Worm (Caenorhabditis elegans) whole organism, late embryonic: ENCODE results near the gene str-160.

Experiments
- T23F11.4 ChIP-seq: fragments of 200-800 bp; sonication (Bioruptor generic); optimal IDR thresholded peaks from 2 replicates; lab custom pipeline; 2018; ENCODE audit warnings: mild to moderate bottlenecking, missing genetic modification characterization, missing compliant biosample characterization
- ama-1 ChIP-seq: fragments of 150-350 bp; optimal IDR thresholded peaks from 2 replicates; lab custom pipeline; 2014
- ceh-2 ChIP-seq: sonication (generic microtip); optimal IDR thresholded peaks from 2 replicates; lab custom pipeline; 2016; ENCODE audit warnings: missing genotype, missing genetic modification characterization, missing compliant biosample characterization
- che-1 ChIP-seq: sonication (generic microtip); optimal IDR thresholded peaks from 2 replicates; lab custom pipeline; 2016; ENCODE audit warnings: mild to moderate bottlenecking, missing genetic modification characterization, missing compliant biosample characterization
- fkh-10 ChIP-seq: fragments of 150-350 bp; optimal IDR thresholded peaks from 2 replicates; lab custom pipeline; 2014; ENCODE audit warnings: missing biosample characterization, missing genetic modification reagents, missing genetic modification characterization
- fkh-6 ChIP-seq: sonication (generic microtip); optimal IDR thresholded peaks from 2 replicates; lab custom pipeline; 2016; ENCODE audit warnings: missing genetic modification characterization, missing compliant biosample characterization
- nfya-1 ChIP-seq: sonication (generic microtip); optimal IDR thresholded peaks from 2 replicates; lab custom pipeline; 2017; ENCODE audit warnings: missing genetic modification characterization, mild to moderate bottlenecking, missing compliant biosample characterization, antibody characterized with exemption, moderate library complexity
- nhr-11 ChIP-seq: fragments of 150-350 bp; optimal IDR thresholded peaks from 2 replicates; lab custom pipeline; 2014; ENCODE audit warnings: missing biosample characterization, missing genetic modification characterization
- odd-2 ChIP-seq: sonication (generic microtip); optimal IDR thresholded peaks from 2 replicates; lab custom pipeline; 2017; ENCODE audit warnings: antibody characterized with exemption, mild to moderate bottlenecking, missing genetic modification characterization, missing compliant biosample characterization
- pat-9 ChIP-seq: fragments of 200-800 bp; sonication (Bioruptor generic); optimal IDR thresholded peaks from 2 replicates; lab custom pipeline; 2018; ENCODE audit warnings: mild to moderate bottlenecking, missing genetic modification characterization, moderate library complexity, missing compliant biosample characterization
- rnt-1 ChIP-seq: sonication (generic microtip); optimal IDR thresholded peaks from 2 replicates; lab custom pipeline; 2016; ENCODE audit warnings: missing genetic modification characterization, missing compliant biosample characterization

DNA sequence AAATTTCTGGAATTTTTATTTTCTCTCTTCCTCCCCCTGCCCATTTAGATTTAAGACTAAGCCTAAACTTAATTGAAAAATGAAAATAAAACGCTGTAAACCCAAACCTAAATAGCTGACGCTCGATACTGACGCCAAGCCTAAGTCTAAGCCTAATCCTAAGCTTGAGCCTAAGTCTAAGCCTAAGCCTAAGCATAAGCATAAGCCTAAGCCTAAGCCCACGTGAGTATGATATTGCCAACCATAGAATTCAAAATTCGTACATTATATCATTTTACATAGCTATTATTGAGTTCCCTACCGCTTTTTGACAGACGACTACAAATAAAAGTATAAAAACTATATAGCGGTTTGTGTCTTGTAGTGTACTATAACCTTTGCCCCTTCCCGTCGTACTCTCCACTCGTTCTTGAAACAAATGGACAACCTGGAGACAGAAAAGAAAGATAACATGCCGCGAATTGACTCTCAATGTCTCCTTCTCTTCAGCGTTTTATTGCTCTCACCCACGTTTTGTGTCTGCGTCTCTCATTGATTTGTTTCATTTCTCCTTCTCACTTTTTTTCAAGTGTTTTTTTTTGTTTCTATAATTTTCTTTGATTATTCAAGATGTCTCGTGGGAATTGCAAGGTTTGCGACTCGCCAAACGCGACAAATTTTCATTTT lies 8.7 kb downstream of the str-160 start, which contains the start of gene nhr-256:
- no peak for TF ChIP-seq odd-2 (tag; lab: Kevin White, UChicago)
- peak; percentile 33 for TF ChIP-seq nfya-1
- no peak for TF ChIP-seq pat-9 (tag; lab: Kevin White, UChicago)
- no peak for TF ChIP-seq rnt-1 (tag; lab: Kevin White, UChicago)
- no peak for TF ChIP-seq ama-1
- no peak for TF ChIP-seq che-1
- TF ChIP-seq nhr-11 (tag; lab: Kevin White, UChicago), result no peak
- TF ChIP-seq fkh-6 (tag; lab: Kevin White, UChicago), result no peak
- no peak for TF ChIP-seq fkh-10
- no peak for TF ChIP-seq ceh-2 (tag; lab: Kevin White, UChicago)
- TF ChIP-seq T23F11.4 (GFP tag; lab: Kevin White, UChicago), result no peak
